Worm (Caenorhabditis elegans) whole organism, L4/young adult: ENCODE measurements around the gene ubh-3.

Experiments
- W03F9.2 ChIP-seq: fragments of 150-350 bp; optimal IDR thresholded peaks from 2 replicates; lab custom pipeline; 2014; ENCODE audit warnings: missing biosample characterization, missing genetic modification characterization
- him-1 ChIP-seq: sonication (generic microtip); optimal IDR thresholded peaks from 2 replicates; lab custom pipeline; 2016; ENCODE audit warnings: missing genotype, missing genetic modification reagents, missing genetic modification characterization, missing compliant biosample characterization

DNA sequence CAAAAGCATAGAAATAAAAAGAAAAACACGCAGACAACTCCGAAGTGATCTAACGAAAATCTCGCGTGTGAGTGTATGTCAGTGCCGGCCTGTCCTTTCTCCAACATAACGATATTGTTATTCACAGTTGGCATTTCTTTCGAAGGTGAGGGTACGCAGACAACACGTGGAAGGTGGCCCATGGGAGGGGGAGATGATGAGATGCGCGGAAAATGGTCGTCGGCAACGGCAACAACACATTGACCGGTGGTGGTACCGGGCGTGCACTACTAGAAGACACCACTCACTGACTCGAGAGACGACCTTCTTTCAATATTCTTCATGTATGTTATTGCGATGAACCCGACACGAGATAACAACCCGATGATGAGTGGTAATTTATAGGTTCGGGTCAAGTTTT is 36.4 kb upstream of the ubh-3 start:
- no peak for TF ChIP-seq him-1
- no peak for TF ChIP-seq W03F9.2 (tag; lab: Kevin White, UChicago)
